Fruit fly (Drosophila melanogaster): ENCODE results near the gene CkIIalpha-i1.

CkIIalpha-i1 gene

DNA sequence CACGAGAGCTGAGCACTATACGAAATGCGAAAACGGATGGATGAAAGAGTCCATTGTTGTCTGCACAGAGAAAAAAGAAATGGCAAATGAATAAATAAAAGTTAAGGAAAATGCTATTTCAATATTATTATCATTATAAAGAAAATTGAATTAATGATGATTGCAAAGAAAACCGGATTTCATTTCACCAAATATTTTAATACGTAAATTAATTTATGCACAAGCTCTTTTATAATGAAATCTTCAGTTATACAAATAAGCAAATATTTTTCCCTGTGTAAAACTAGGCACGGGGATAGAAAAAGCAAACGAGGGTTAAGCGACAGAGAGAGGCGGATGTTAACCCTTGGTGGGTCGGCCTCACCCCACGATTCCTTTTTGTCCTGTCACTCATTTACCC is 29.4 kb upstream of the CkIIalpha-i1 start (continued):
- TF ChIP-seq zf30C (GFP tag; optimal IDR thresholded peaks at IDR 0.05) (peak; percentile 87), lola (GFP tag; optimal IDR thresholded peaks at IDR 0.05) (peak in 1 of 3 experiments; percentile 85), fd96Cb (tag; optimal IDR thresholded peaks at IDR 0.05) (peak; percentile 53), Mes4 (GFP tag; optimal IDR thresholded peaks at IDR 0.05) (no peak), grn (GFP tag; optimal IDR thresholded peaks at IDR 0.05) (no peak), wek (GFP tag; optimal IDR thresholded peaks at IDR 0.05) (no peak), Dip2 (GFP tag; IDR thresholded peaks at IDR 0.05) (no peak), CG2129 (GFP tag; IDR thresholded peaks at IDR 0.05; ENCODE audit: partially characterized antibody) (no peak), CHES-1-like (GFP tag; optimal IDR thresholded peaks at IDR 0.05) (no peak), CG9215 (GFP tag; IDR thresholded peaks at IDR 0.05) (no peak), seq (GFP tag; IDR thresholded peaks at IDR 0.05) (no peak), B-H1 (GFP tag; IDR thresholded peaks at IDR 0.05) (no peak), Hey (tag; optimal IDR thresholded peaks at IDR 0.05) (no peak), Gug (GFP tag; IDR thresholded peaks at IDR 0.05) (no peak), exex (tag; optimal IDR thresholded peaks at IDR 0.05) (no peak), CoRest (tag; optimal IDR thresholded peaks at IDR 0.05) (peak; percentile 68), trh (GFP tag; optimal IDR thresholded peaks at IDR 0.05) (no peak), CG32767 (GFP tag; IDR thresholded peaks at IDR 0.05) (no peak), CG12769 (tag; optimal IDR thresholded peaks at IDR 0.05) (no peak), h (optimal IDR thresholded peaks at IDR 0.05) (no peak), toy (GFP tag; IDR thresholded peaks at IDR 0.05) (no peak), sens (GFP tag) (peak; percentile 67), ro (GFP tag; IDR thresholded peaks at IDR 0.05) (no peak)

- TF ChIP-seq TFAM (GFP tag; optimal IDR thresholded peaks at IDR 0.05) (no peak), CG16779 (GFP tag; IDR thresholded peaks at IDR 0.05) (no peak), pros (GFP tag; optimal IDR thresholded peaks at IDR 0.05) (peak; percentile 34), Ets65A (GFP tag) (peak; percentile 71), cwo (GFP tag; optimal IDR thresholded peaks at IDR 0.05) (no peak), twi (tag; optimal IDR thresholded peaks at IDR 0.05) (peak; percentile 96), chm (GFP tag; IDR thresholded peaks at IDR 0.05) (0 out of 2 replicates have a peak, but pooled peaks have one; percentile 33), Usf (GFP tag; optimal IDR thresholded peaks at IDR 0.05) (no peak), E2f2 (GFP tag; IDR thresholded peaks at IDR 0.05) (no peak), CG1529 (GFP tag; optimal IDR thresholded peaks at IDR 0.05) (no peak)
Measured at dm6 chr3L:15791072-15791471, 25.7 kb upstream of the CkIIalpha-i1 start.

dm6 chr3L:15794311-15794710 is 22.5 kb upstream of the CkIIalpha-i1 start:
- TF ChIP-seq CG7987 (GFP tag; optimal IDR thresholded peaks at IDR 0.05) (no peak), CG17359 (tag; optimal IDR thresholded peaks at IDR 0.05) (peak; percentile 52), CG8388 (GFP tag; optimal IDR thresholded peaks at IDR 0.05) (peak; percentile 45), CG1647 (GFP tag; optimal IDR thresholded peaks at IDR 0.05) (peak; percentile 25), kay (GFP tag; optimal IDR thresholded peaks at IDR 0.05) (no peak), disco-r (GFP tag; optimal IDR thresholded peaks at IDR 0.05) (no peak), otp (GFP tag; IDR thresholded peaks at IDR 0.05) (peak; percentile 56; the same call in 1 of the 3 replicates), CG12769 (tag; optimal IDR thresholded peaks at IDR 0.05) (peak; percentile 6), lab (GFP tag; optimal IDR thresholded peaks at IDR 0.05) (peak; percentile 51), CG10209 (GFP tag; optimal IDR thresholded peaks at IDR 0.05) (peak; percentile 37), CG1529 (GFP tag; optimal IDR thresholded peaks at IDR 0.05) (peak; percentile 13), gcm2 (GFP tag; optimal IDR thresholded peaks at IDR 0.05) (no peak), CG13624 (GFP tag; optimal IDR thresholded peaks at IDR 0.05) (peak; percentile 1), luna (GFP tag; optimal IDR thresholded peaks at IDR 0.05) (no peak), CG12942 (GFP tag; optimal IDR thresholded peaks at IDR 0.05) (peak; percentile 0), az2 (GFP tag; optimal IDR thresholded peaks at IDR 0.05) (peak; percentile 36), CG2875 (GFP tag; optimal IDR thresholded peaks at IDR 0.05) (no peak), CG34224 (GFP tag; IDR thresholded peaks at IDR 0.05; ENCODE audit: partially characterized antibody) (no peak), gfzf (GFP tag; optimal IDR thresholded peaks at IDR 0.05) (no peak), tll (GFP tag; optimal IDR thresholded peaks at IDR 0.05) (no peak)
